Worm (Caenorhabditis elegans) whole organism, L2 larva: ENCODE results near the gene T05A7.11.

ENCODE experiments used
- C34F6.9 ChIP-seq: fragments of 150-350 bp; optimal IDR thresholded peaks from 2 replicates; lab custom pipeline; 2014; ENCODE audit warnings: missing biosample characterization, missing genetic modification characterization
- R02D3.7 ChIP-seq: fragments of 150-350 bp; optimal IDR thresholded peaks from 2 replicates; lab custom pipeline; 2014; ENCODE audit warnings: missing biosample characterization, missing genetic modification characterization
- Y55F3AM.14 ChIP-seq: fragments of 200-800 bp; sonication (Bioruptor generic); optimal IDR thresholded peaks from 2 replicates; lab custom pipeline; 2018; ENCODE audit warnings: mild to moderate bottlenecking, missing genetic modification characterization, missing compliant biosample characterization
- ZK546.5 ChIP-seq: sonication (generic microtip); optimal IDR thresholded peaks from 2 replicates; lab custom pipeline; 2017; ENCODE audit warnings: missing biosample characterization, missing genetic modification characterization
- alr-1 ChIP-seq: fragments of 150-350 bp; optimal IDR thresholded peaks from 2 replicates; lab custom pipeline; 2014; ENCODE audit warnings: missing biosample characterization, missing genetic modification characterization
- aly-2 ChIP-seq: fragments of 150-350 bp; optimal IDR thresholded peaks from 2 replicates; lab custom pipeline; 2014; ENCODE audit warnings: missing biosample characterization, missing genetic modification characterization
- ama-1 ChIP-seq: fragments of 150-350 bp; optimal IDR thresholded peaks from 2 replicates; lab custom pipeline; 2018; ENCODE audit warnings: inconsistent platforms
- blmp-1 ChIP-seq: sonication (generic microtip); optimal IDR thresholded peaks from 2 replicates; lab custom pipeline; 2017; ENCODE audit warnings: missing genetic modification characterization, mild to moderate bottlenecking, missing compliant biosample characterization, antibody characterized with exemption, moderate library complexity; ENCODE audit not compliant: insufficient read depth
- ceh-16 ChIP-seq: fragments of 150-350 bp; optimal IDR thresholded peaks from 2 replicates; lab custom pipeline; 2014; ENCODE audit warnings: missing biosample characterization, missing genetic modification characterization
- ceh-82 ChIP-seq: fragments of 150-350 bp; optimal IDR thresholded peaks from 2 replicates; lab custom pipeline; 2014; ENCODE audit warnings: missing biosample characterization, missing genetic modification characterization
- dmd-4 ChIP-seq: sonication (generic microtip); optimal IDR thresholded peaks from 2 replicates; lab custom pipeline; 2017; ENCODE audit warnings: missing biosample characterization, missing genetic modification characterization
- egl-27 ChIP-seq: sonication (generic microtip); optimal IDR thresholded peaks from 3 replicates; lab custom pipeline; 2017; ENCODE audit warnings: missing biosample characterization, missing genetic modification reagents, missing genetic modification characterization
- elt-1 ChIP-seq: fragments of 150-350 bp; optimal IDR thresholded peaks from 2 replicates; lab custom pipeline; 2014; ENCODE audit warnings: missing biosample characterization, missing genetic modification characterization
- elt-3 ChIP-seq: sonication (generic microtip); optimal IDR thresholded peaks from 2 replicates; lab custom pipeline; 2017; ENCODE audit warnings: missing biosample characterization, missing genetic modification characterization
- fos-1 ChIP-seq: fragments of 150-350 bp; optimal IDR thresholded peaks from 2 replicates; lab custom pipeline; 2014; ENCODE audit warnings: missing biosample characterization, missing genetic modification characterization
- lin-13 ChIP-seq: fragments of 150-350 bp; optimal IDR thresholded peaks from 2 replicates; lab custom pipeline; 2014; ENCODE audit warnings: missing biosample characterization, missing genetic modification reagents, missing genetic modification characterization
- lin-39 ChIP-seq: fragments of 150-350 bp; optimal IDR thresholded peaks from 2 replicates; lab custom pipeline; 2014; ENCODE audit warnings: missing biosample characterization, missing genetic modification reagents, missing genetic modification characterization
- lsy-2 ChIP-seq, 2 experiments: fragments of 150-350 bp in 1 of 2; sonication (generic microtip) in 1 of 2; optimal IDR thresholded peaks; 2 replicates each; lab custom pipeline; 2014 to 2017; ENCODE audit warnings: missing biosample characterization in 2 of 2, missing genetic modification characterization in 2 of 2
- mab-5 ChIP-seq: fragments of 150-350 bp; optimal IDR thresholded peaks from 2 replicates; lab custom pipeline; 2014; ENCODE audit warnings: missing biosample characterization, missing genetic modification characterization
- mbf-1 ChIP-seq: sonication (generic microtip); optimal IDR thresholded peaks from 2 replicates; lab custom pipeline; 2017; ENCODE audit warnings: missing biosample characterization, missing genetic modification characterization
- mdl-1 ChIP-seq, 2 experiments: fragments of 150-350 bp in 1 of 2; sonication (generic microtip) in 1 of 2; optimal IDR thresholded peaks; 2 replicates each; lab custom pipeline; 2017; ENCODE audit warnings: missing biosample characterization in 2 of 2, missing genetic modification characterization in 2 of 2
- nhr-10 ChIP-seq: sonication (generic microtip); optimal IDR thresholded peaks from 2 replicates; lab custom pipeline; 2017; ENCODE audit warnings: missing biosample characterization, missing genetic modification characterization
- nhr-129 ChIP-seq: fragments of 150-350 bp; optimal IDR thresholded peaks from 2 replicates; lab custom pipeline; 2014; ENCODE audit warnings: missing biosample characterization, missing genetic modification characterization
- nhr-21 ChIP-seq: fragments of 150-350 bp; optimal IDR thresholded peaks from 2 replicates; lab custom pipeline; 2014; ENCODE audit warnings: missing biosample characterization, missing genetic modification characterization
- nhr-237 ChIP-seq: fragments of 150-350 bp; optimal IDR thresholded peaks from 2 replicates; lab custom pipeline; 2014; ENCODE audit warnings: missing biosample characterization, missing genetic modification characterization
- nhr-25 ChIP-seq: fragments of 150-350 bp; sonication (generic microtip); optimal IDR thresholded peaks from 3 replicates; lab custom pipeline; 2014; ENCODE audit warnings: missing biosample characterization, missing genetic modification characterization
- nhr-77 ChIP-seq: fragments of 150-350 bp; optimal IDR thresholded peaks from 2 replicates; lab custom pipeline; 2014; ENCODE audit warnings: missing biosample characterization, missing genetic modification characterization
- sem-4 ChIP-seq: fragments of 150-350 bp; optimal IDR thresholded peaks from 2 replicates; lab custom pipeline; 2014; ENCODE audit warnings: missing biosample characterization, missing genetic modification reagents, missing genetic modification characterization
- skn-1 ChIP-seq: sonication (generic microtip); optimal IDR thresholded peaks from 2 replicates; lab custom pipeline; 2017; ENCODE audit warnings: missing biosample characterization, missing genetic modification characterization
- sma-3 ChIP-seq: sonication (generic microtip); optimal IDR thresholded peaks from 2 replicates; lab custom pipeline; 2016; ENCODE audit warnings: missing genetic modification reagents, missing genetic modification characterization, missing compliant biosample characterization
- sma-9 ChIP-seq, 2 experiments: fragments of 150-350 bp in 1 of 2; sonication (generic microtip) in 1 of 2; optimal IDR thresholded peaks; 2 replicates each; lab custom pipeline; 2014 to 2016; ENCODE audit warnings: missing genetic modification characterization in 2 of 2, mild to moderate bottlenecking in 1 of 2, missing biosample characterization in 1 of 2, missing compliant biosample characterization in 1 of 2, missing genetic modification reagents in 1 of 2, moderate library complexity in 1 of 2
- snpc-4 ChIP-seq: fragments of 150-350 bp; optimal IDR thresholded peaks from 2 replicates; lab custom pipeline; 2014; ENCODE audit warnings: missing biosample characterization, missing genetic modification characterization
- unc-39 ChIP-seq: fragments of 150-350 bp; optimal IDR thresholded peaks from 2 replicates; lab custom pipeline; 2014; ENCODE audit warnings: missing biosample characterization, missing genetic modification characterization
- unc-55 ChIP-seq: fragments of 150-350 bp; sonication (generic microtip); optimal IDR thresholded peaks from 3 replicates; lab custom pipeline; 2014; ENCODE audit warnings: missing biosample characterization, missing genetic modification reagents, missing genetic modification characterization
- unc-62 ChIP-seq: fragments of 150-350 bp; optimal IDR thresholded peaks from 2 replicates; lab custom pipeline; 2014; ENCODE audit warnings: missing biosample characterization, missing genetic modification reagents, missing genetic modification characterization
- ztf-1 ChIP-seq: fragments of 200-800 bp; sonication (Bioruptor generic); conservative IDR thresholded peaks from 2 replicates; pipeline ENCODE4 v1.3.6; 2022; ENCODE audit warnings: missing genetic modification characterization, missing compliant biosample characterization
- ztf-11 ChIP-seq: sonication (generic microtip); optimal IDR thresholded peaks from 2 replicates; lab custom pipeline; 2017; ENCODE audit warnings: missing biosample characterization, missing genetic modification characterization
- ztf-4 ChIP-seq: fragments of 150-350 bp; optimal IDR thresholded peaks from 2 replicates; lab custom pipeline; 2014; ENCODE audit warnings: missing biosample characterization, missing genetic modification characterization

T05A7.11 gene

DNA sequence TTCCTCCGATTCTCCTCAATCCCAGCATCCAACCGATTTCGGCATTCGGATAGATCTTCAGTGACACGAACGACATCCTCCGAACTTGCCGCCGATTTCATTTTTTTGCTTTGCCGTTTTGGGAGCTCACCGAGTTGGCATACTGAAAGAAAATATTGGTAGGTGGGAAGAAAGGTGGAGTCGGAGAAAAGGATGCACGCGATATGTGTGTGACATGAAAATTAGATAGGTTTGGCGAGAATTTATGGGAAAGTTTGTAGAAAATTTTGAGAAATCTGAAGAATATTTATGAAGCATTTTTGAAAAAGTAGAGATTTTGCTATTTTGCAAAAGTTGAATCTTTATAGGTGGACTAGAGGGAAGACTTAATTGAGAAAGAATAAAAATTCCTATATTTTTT is 27.0 kb downstream of the T05A7.11 start, which contains the start of gene che-10:
Gene che-10, minus strand, starts transcription at position 101 of the 400 bp plus-strand sequence.
- TF ChIP-seq ceh-82 (tag; lab: Kevin White, UChicago) (no peak), mab-5 (tag; lab: Kevin White, UChicago) (no peak), lsy-2 (tag; optimal IDR thresholded peaks at IDR 0.05; lab: Kevin White, UChicago) (no peak), Y55F3AM.14 (GFP tag; lab: Kevin White, UChicago) (no peak), ztf-11 (tag; lab: Kevin White, UChicago) (no peak), nhr-129 (no peak), ama-1 (lab: Kevin White, UChicago) (no peak), mbf-1 (no peak), ztf-1 (no peak), snpc-4 (tag; lab: Kevin White, UChicago) (no peak), alr-1 (tag; lab: Kevin White, UChicago) (no peak), aly-2 (tag; lab: Kevin White, UChicago) (no peak), elt-1 (no peak), nhr-21 (no peak), nhr-25 (no peak), nhr-237 (tag; lab: Kevin White, UChicago) (no peak), unc-62 (GFP tag; lab: Kevin White, UChicago) (no peak), ceh-16 (tag; lab: Kevin White, UChicago) (no peak)
- TF ChIP-seq, all 48 proteins: peak for 0

DNA sequence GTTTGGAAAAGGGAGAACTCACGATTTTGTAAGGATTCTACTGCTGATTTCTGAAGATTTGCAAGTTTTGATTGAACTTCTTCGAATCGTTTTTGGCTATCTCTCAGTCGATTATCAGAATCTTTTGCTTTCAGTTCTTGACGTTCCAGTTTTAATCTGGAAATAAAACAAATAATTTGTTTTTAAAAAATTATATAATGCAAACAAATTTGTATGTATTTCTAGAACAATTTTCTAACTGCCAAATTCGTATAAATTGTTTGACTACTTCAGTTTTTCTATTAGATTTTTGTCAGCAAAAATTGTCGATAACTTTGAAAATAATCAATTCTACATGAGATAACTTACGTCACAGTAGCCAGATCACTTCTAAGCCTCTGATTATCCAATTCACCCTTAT is 33.8 kb downstream of the T05A7.11 start:
- TF ChIP-seq fos-1 (tag; lab: Kevin White, UChicago) = no peak
- no peak for TF ChIP-seq nhr-25
- no peak for TF ChIP-seq lin-39
- TF ChIP-seq skn-1 = no peak
- TF ChIP-seq egl-27 (tag; lab: Kevin White, UChicago) = no peak
- no peak for TF ChIP-seq elt-3 (tag; lab: Kevin White, UChicago)
- no peak for TF ChIP-seq ztf-4 (tag; lab: Kevin White, UChicago)
- TF ChIP-seq unc-55 = no peak
- no peak for TF ChIP-seq sma-9 (GFP tag; optimal IDR thresholded peaks at IDR 0.05; lab: Kevin White, UChicago)
- TF ChIP-seq sma-9 (tag; optimal IDR thresholded peaks at IDR 0.05; lab: Kevin White, UChicago) = no peak
- no peak for TF ChIP-seq C34F6.9 (tag; lab: Kevin White, UChicago)
- no peak for TF ChIP-seq lin-13 (GFP tag; lab: Kevin White, UChicago)
- TF ChIP-seq unc-39 (tag; lab: Kevin White, UChicago) = no peak
- no peak for TF ChIP-seq R02D3.7 (tag; lab: Kevin White, UChicago)
- TF ChIP-seq mdl-1 (tag; optimal IDR thresholded peaks at IDR 0.05; lab: Kevin White, UChicago) = no peak
- no peak for TF ChIP-seq blmp-1 (tag; lab: Kevin White, UChicago)
- no peak for TF ChIP-seq dmd-4 (tag; lab: Kevin White, UChicago)
- TF ChIP-seq, all 48 proteins: peak for 0

DNA sequence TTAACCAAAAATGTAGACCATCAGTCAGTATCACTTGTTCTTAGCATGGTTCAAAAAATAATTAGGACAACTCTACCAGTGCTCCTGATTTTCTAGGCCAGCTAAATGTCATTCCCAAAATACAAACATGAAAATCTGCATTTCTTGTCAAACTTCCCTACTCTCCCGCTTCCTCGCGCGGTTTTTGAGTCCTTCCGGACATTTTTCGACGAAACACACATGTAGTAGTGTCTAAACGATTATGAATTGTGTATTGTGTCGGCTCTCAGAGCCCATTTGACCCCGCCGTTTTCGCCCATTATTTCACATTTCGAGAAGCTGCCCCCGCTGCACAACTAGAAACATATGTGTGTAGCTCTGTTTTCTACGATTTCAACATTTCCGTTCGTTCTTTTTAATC is 38.7 kb downstream of the T05A7.11 start, which contains the start of gene F35D11.1:
Gene F35D11.1, plus strand, starts transcription at position 301 of the 400 bp plus-strand sequence.
- no peak for TF ChIP-seq unc-62 (GFP tag; lab: Kevin White, UChicago)
- no peak for TF ChIP-seq nhr-77
- TF ChIP-seq ZK546.5 = no peak
- TF ChIP-seq lin-13 (GFP tag; lab: Kevin White, UChicago) = no peak
- TF ChIP-seq sem-4 (tag; lab: Kevin White, UChicago) = no peak
- TF ChIP-seq ztf-4 (tag; lab: Kevin White, UChicago) = no peak

DNA sequence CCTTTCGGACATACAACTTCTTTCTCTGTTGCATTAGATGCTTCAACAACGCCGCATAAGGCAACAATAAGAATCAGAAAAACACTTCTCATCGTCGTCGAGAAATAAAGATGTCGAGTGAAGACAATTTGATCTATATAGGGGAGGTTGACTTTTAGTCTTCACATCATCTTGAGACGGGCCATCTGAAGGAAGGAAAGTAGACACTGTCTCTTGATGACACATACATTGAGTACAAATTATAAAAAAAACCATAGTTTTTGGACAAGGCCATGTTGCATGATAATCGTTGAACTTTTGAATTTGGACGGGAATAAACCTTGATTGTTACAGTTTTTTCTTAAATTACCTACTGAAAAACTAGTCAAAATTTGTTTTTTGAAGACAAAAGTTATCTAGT is 43.6 kb downstream of the T05A7.11 start, which contains the start of gene clec-139:
Gene clec-139, minus strand, starts transcription at position 101 of the 400 bp plus-strand sequence.
- TF ChIP-seq ama-1 (lab: Kevin White, UChicago) = no peak
- TF ChIP-seq alr-1 (tag; lab: Kevin White, UChicago) = no peak
- no peak for TF ChIP-seq sma-9 (GFP tag; optimal IDR thresholded peaks at IDR 0.05; lab: Kevin White, UChicago)
- no peak for TF ChIP-seq sma-9 (tag; optimal IDR thresholded peaks at IDR 0.05; lab: Kevin White, UChicago)
- no peak for TF ChIP-seq lsy-2 (tag; optimal IDR thresholded peaks at IDR 0.05; lab: Kevin White, UChicago)
- TF ChIP-seq sma-3 (GFP tag; lab: Kevin White, UChicago) = no peak
- TF ChIP-seq nhr-10 (tag; lab: Kevin White, UChicago) = no peak
- no peak for TF ChIP-seq dmd-4 (tag; lab: Kevin White, UChicago)
